Worm (Caenorhabditis elegans): ENCODE data around the gene srg-50.
A peak's percentile ranks its signal among the peaks of the same experiment; 100 is the strongest.

The srg-50 gene

DNA sequence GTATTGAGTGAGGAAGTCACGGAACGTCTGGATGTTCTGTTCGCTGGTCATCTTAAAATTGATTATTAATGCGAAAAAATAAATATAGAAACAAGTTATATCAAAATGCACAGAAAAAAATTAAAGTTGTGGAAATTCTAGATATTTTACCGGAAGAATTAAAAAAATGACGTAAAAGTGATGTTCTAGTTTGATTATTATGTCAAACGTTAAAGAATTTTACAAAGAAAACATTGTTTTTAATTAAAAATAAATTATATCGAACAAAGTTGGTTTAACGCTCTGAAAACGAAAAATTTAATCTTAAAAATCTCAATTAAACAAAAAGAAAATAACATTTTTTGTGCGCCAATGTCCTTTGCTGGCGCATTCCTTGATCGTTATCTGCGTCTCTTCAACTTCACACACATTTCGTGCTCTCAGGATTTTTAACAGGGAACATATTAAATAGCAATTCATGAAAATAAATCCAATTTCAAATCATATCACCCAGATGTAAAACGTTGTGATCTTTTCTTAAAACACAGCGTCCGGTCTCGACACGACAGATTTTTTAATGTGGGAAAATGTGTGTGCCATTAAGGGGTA is 30.3 kb downstream of the srg-50 start, which contains the start of gene tin-9.1:
Gene tin-9.1, minus strand, starts transcription at position 51 of the 588 bp plus-strand sequence.
- no peak for TF ChIP-seq ztf-23 (GFP tag; IDR thresholded peaks at IDR 0.05)
- no peak for TF ChIP-seq cog-1 (tag; optimal IDR thresholded peaks at IDR 0.05)
- no peak for TF ChIP-seq flt-1 (GFP tag; IDR thresholded peaks at IDR 0.05)
- no peak for TF ChIP-seq med-1 (GFP tag; optimal IDR thresholded peaks at IDR 0.05; ENCODE audit: insufficient read depth)
- TF ChIP-seq ztf-29 (GFP tag; IDR thresholded peaks at IDR 0.05), result no peak
- no peak for TF ChIP-seq klf-2 (GFP tag; conservative IDR thresholded peaks at IDR 0.05)

- TF ChIP-seq flt-1 (GFP tag; IDR thresholded peaks at IDR 0.05), result no peak
- no peak for TF ChIP-seq cog-1 (tag; optimal IDR thresholded peaks at IDR 0.05)
- TF ChIP-seq T22C8.4 (GFP tag; IDR thresholded peaks at IDR 0.05), result no peak
- TF ChIP-seq ref-1 (GFP tag; conservative IDR thresholded peaks at IDR 0.05), result no peak
- no peak for TF ChIP-seq med-1 (GFP tag; optimal IDR thresholded peaks at IDR 0.05; ENCODE audit: insufficient read depth)
Observed at ce11 chrIV:7043430-7043829, 31.5 kb downstream of the srg-50 start.

ce11 chrIV:7039476-7040261 is 35.3 kb downstream of the srg-50 start, which contains the start of the genes cogc-2 and klp-18:
Gene cogc-2 (minus strand): TSS chrIV:7039580.
Gene klp-18 (plus strand): TSS chrIV:7040211.
- TF ChIP-seq klf-2 (GFP tag; conservative IDR thresholded peaks at IDR 0.05), result no peak
- peak; percentile 61 for TF ChIP-seq cog-1 (tag; optimal IDR thresholded peaks at IDR 0.05)
- TF ChIP-seq T22C8.4 (GFP tag; IDR thresholded peaks at IDR 0.05), result no peak
- TF ChIP-seq flt-1 (GFP tag; IDR thresholded peaks at IDR 0.05), result peak; percentile 73; the same call in 1 of the 2 replicates
- TF ChIP-seq ref-1 (GFP tag; conservative IDR thresholded peaks at IDR 0.05), result no peak
- TF ChIP-seq ztf-23 (GFP tag; IDR thresholded peaks at IDR 0.05), result peak; percentile 73; the same call in 1 of the 2 replicates
- peak; percentile 80 for TF ChIP-seq tab-1 (GFP tag; IDR thresholded peaks at IDR 0.05)
- peak; percentile 67 for TF ChIP-seq med-1 (GFP tag; optimal IDR thresholded peaks at IDR 0.05; ENCODE audit: insufficient read depth)
- peak; percentile 71 for TF ChIP-seq ztf-29 (GFP tag; IDR thresholded peaks at IDR 0.05)

DNA sequence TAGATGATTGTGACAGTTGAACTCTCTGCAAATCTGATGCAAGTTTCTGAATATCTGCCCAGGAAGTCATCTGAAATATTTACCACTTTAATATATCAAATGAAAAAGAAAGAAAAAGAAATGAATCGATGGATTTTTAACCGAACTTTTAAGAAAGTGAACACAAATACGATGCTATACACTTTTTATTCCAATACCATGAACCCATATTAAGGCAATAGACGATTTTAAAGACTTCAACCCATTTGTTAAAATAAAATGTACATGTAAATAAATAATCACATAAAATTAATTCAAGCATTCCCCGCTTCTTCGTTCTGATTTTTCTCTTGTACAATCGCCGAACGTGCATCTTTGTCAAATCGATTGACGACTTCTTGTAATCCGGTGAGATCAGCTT is 38.2 kb downstream of the srg-50 start, which contains the start of gene ufl-1:
Gene ufl-1, minus strand, starts transcription at position 70 of the 400 bp plus-strand sequence.
- no peak for TF ChIP-seq cog-1 (tag; optimal IDR thresholded peaks at IDR 0.05)
- TF ChIP-seq ztf-29 (GFP tag; IDR thresholded peaks at IDR 0.05), result no peak
- TF ChIP-seq T22C8.4 (GFP tag; IDR thresholded peaks at IDR 0.05), result no peak
- TF ChIP-seq ref-1 (GFP tag; conservative IDR thresholded peaks at IDR 0.05), result no peak
- TF ChIP-seq klf-2 (GFP tag; conservative IDR thresholded peaks at IDR 0.05), result no peak
- TF ChIP-seq ztf-23 (GFP tag; IDR thresholded peaks at IDR 0.05), result no peak
- no peak for TF ChIP-seq tab-1 (GFP tag; IDR thresholded peaks at IDR 0.05)
- TF ChIP-seq med-1 (GFP tag; optimal IDR thresholded peaks at IDR 0.05; ENCODE audit: insufficient read depth), result no peak
- no peak for TF ChIP-seq flt-1 (GFP tag; IDR thresholded peaks at IDR 0.05)

DNA sequence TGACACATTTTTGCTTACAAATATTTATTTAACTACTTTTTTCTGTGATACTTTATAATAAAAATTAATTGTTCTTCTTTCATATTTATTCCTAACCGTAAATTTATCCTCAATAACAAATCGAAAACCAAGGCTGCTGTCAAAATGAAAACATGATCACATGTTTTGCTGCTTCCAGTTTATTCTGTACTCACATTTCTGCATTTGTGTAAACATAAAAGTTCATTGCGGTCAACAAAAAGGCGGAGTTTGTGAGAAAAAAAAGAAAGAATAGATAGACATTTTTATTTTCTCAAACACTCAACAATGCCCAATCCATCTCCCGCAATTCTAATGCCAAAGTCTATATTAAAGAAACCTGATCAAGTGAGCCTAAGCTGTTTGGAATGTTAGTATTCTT is 39.1 kb downstream of the srg-50 start, which contains the start of gene C06G3.3:
Gene C06G3.3, plus strand, starts transcription at position 301 of the 400 bp plus-strand sequence.
- TF ChIP-seq klf-2 (GFP tag; conservative IDR thresholded peaks at IDR 0.05) (no peak), T22C8.4 (GFP tag; IDR thresholded peaks at IDR 0.05) (no peak), med-1 (GFP tag; optimal IDR thresholded peaks at IDR 0.05; ENCODE audit: insufficient read depth) (no peak), flt-1 (GFP tag; IDR thresholded peaks at IDR 0.05) (no peak), cog-1 (tag; optimal IDR thresholded peaks at IDR 0.05) (no peak), ref-1 (GFP tag; conservative IDR thresholded peaks at IDR 0.05) (no peak), ztf-23 (GFP tag; IDR thresholded peaks at IDR 0.05) (no peak), tab-1 (GFP tag; IDR thresholded peaks at IDR 0.05) (no peak), ztf-29 (GFP tag; IDR thresholded peaks at IDR 0.05) (no peak)

DNA sequence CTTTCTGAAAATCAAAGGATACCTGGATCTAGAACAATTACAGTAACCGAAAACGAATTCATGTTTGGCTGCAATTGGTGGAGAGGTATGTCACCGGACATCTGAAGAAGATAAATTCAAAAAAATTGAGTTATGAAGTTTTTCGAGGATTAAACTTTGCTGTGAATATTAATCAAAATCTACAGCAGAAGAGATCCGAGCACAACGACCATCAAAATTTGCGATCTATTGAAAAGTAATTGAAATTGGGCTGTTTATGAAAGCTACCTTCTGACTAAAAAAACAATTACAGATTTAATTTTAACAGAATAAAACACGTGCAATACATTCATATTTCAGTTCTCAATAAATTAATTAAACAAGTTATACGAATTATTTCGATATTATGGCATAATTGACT is 42.5 kb downstream of the srg-50 start, which contains the start of gene C06G3.8:
Gene C06G3.8, minus strand, starts transcription at position 101 of the 400 bp plus-strand sequence.
- TF ChIP-seq med-1 (GFP tag; optimal IDR thresholded peaks at IDR 0.05; ENCODE audit: insufficient read depth), result no peak
- no peak for TF ChIP-seq ref-1 (GFP tag; conservative IDR thresholded peaks at IDR 0.05)
- TF ChIP-seq ztf-29 (GFP tag; IDR thresholded peaks at IDR 0.05), result no peak
- TF ChIP-seq cog-1 (tag; optimal IDR thresholded peaks at IDR 0.05), result no peak
- TF ChIP-seq flt-1 (GFP tag; IDR thresholded peaks at IDR 0.05), result no peak
- no peak for TF ChIP-seq klf-2 (GFP tag; conservative IDR thresholded peaks at IDR 0.05)
- TF ChIP-seq T22C8.4 (GFP tag; IDR thresholded peaks at IDR 0.05), result no peak
- TF ChIP-seq ztf-23 (GFP tag; IDR thresholded peaks at IDR 0.05), result no peak
- TF ChIP-seq tab-1 (GFP tag; IDR thresholded peaks at IDR 0.05), result no peak

ce11 chrIV:7031019-7031418 is 43.9 kb downstream of the srg-50 start:
- TF ChIP-seq ref-1 (GFP tag; conservative IDR thresholded peaks at IDR 0.05), result no peak
- TF ChIP-seq klf-2 (GFP tag; conservative IDR thresholded peaks at IDR 0.05), result no peak
- no peak for TF ChIP-seq T22C8.4 (GFP tag; IDR thresholded peaks at IDR 0.05)
- TF ChIP-seq tab-1 (GFP tag; IDR thresholded peaks at IDR 0.05), result no peak
- TF ChIP-seq med-1 (GFP tag; optimal IDR thresholded peaks at IDR 0.05; ENCODE audit: insufficient read depth), result no peak

DNA sequence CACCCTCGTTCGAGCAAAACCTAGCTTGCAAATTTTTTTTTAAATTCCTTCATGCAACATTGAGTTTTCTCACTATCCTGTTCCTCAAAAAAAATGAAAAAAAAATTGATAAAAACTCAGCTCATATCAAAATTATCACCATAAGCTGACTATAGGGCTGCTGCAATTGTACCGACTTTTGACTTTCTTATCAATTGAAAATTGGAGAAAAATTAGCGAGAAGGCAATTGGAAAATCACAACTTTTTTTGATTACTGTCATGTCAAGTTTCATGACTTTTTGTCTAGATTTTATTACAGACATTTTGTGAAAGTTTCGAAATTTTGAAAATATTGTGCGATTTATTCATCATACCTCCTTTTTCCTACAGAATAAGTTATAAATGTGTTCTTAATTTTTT is 49.1 kb downstream of the srg-50 start:
- TF ChIP-seq T22C8.4 (GFP tag; IDR thresholded peaks at IDR 0.05), result no peak
- no peak for TF ChIP-seq ztf-23 (GFP tag; IDR thresholded peaks at IDR 0.05)
- TF ChIP-seq tab-1 (GFP tag; IDR thresholded peaks at IDR 0.05), result no peak
- no peak for TF ChIP-seq ref-1 (GFP tag; conservative IDR thresholded peaks at IDR 0.05)
- TF ChIP-seq flt-1 (GFP tag; IDR thresholded peaks at IDR 0.05), result no peak
- TF ChIP-seq med-1 (GFP tag; optimal IDR thresholded peaks at IDR 0.05; ENCODE audit: insufficient read depth), result no peak
- no peak for TF ChIP-seq ztf-29 (GFP tag; IDR thresholded peaks at IDR 0.05)
- no peak for TF ChIP-seq cog-1 (tag; optimal IDR thresholded peaks at IDR 0.05)
- no peak for TF ChIP-seq klf-2 (GFP tag; conservative IDR thresholded peaks at IDR 0.05)

DNA sequence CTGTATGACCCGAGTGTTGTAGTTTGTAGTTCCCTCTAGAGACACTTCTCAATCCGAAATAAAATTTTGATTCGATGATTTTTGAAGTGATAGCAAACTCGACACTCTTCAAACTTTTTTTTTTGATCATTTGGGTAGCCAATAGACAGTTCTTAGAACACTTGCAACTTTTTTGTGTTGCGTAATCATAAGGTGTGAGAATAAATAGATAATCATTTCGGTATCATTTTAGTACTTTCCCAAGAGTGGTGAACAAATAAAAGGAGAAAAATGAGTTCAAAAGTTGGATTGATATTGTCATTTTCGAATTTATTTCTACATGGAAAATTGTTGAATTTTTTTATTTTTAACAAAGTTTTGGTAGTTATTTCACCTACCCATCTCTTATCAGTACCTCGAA is 50.1 kb downstream of the srg-50 start:
- TF ChIP-seq klf-2 (GFP tag; conservative IDR thresholded peaks at IDR 0.05) (no peak), ztf-23 (GFP tag; IDR thresholded peaks at IDR 0.05) (no peak), med-1 (GFP tag; optimal IDR thresholded peaks at IDR 0.05; ENCODE audit: insufficient read depth) (no peak), ref-1 (GFP tag; conservative IDR thresholded peaks at IDR 0.05) (no peak), cog-1 (tag; optimal IDR thresholded peaks at IDR 0.05) (no peak), flt-1 (GFP tag; IDR thresholded peaks at IDR 0.05) (no peak), T22C8.4 (GFP tag; IDR thresholded peaks at IDR 0.05) (no peak), tab-1 (GFP tag; IDR thresholded peaks at IDR 0.05) (no peak), ztf-29 (GFP tag; IDR thresholded peaks at IDR 0.05) (no peak)
